Fruit fly (Drosophila melanogaster) whole organism, embryonic: ENCODE measurements around the gene CG5500.
A peak's percentile ranks its signal among the peaks of the same experiment; 100 is the strongest.

Experiments
- Atf-2 ChIP-seq: fragments of 200-800 bp; sonication (Bioruptor generic); optimal IDR thresholded peaks from 2 replicates; lab custom pipeline; 2016; ENCODE audit warnings: missing biosample characterization, missing genetic modification characterization
- CG12071 ChIP-seq: fragments of 200-800 bp; sonication (Bioruptor generic); optimal IDR thresholded peaks from 3 replicates; lab custom pipeline; 2018; ENCODE audit warnings: missing biosample characterization, mild to moderate bottlenecking, missing genetic modification characterization
- CG1233 ChIP-seq: fragments of 200-800 bp; sonication (Bioruptor generic); optimal IDR thresholded peaks from 4 replicates; lab custom pipeline; 2018; ENCODE audit warnings: missing biosample characterization, mild to moderate bottlenecking, missing genetic modification characterization
- CG13424 ChIP-seq: fragments of 200-800 bp; sonication (Bioruptor generic); optimal IDR thresholded peaks from 2 replicates; lab custom pipeline; 2019; ENCODE audit warnings: missing biosample characterization, mild to moderate bottlenecking, missing genetic modification characterization, moderate library complexity
- CG13775 ChIP-seq: fragments of 200-800 bp; sonication (Bioruptor generic); optimal IDR thresholded peaks from 3 replicates; lab custom pipeline; 2017; ENCODE audit warnings: missing biosample characterization, mild to moderate bottlenecking, missing genetic modification characterization
- CG14965 ChIP-seq: fragments of 200-800 bp; sonication (Bioruptor generic); optimal IDR thresholded peaks from 2 replicates; lab custom pipeline; 2016; ENCODE audit warnings: missing biosample characterization, missing genetic modification characterization, borderline replicate concordance
- CG15011 ChIP-seq: fragments of 200-800 bp; sonication (Bioruptor generic); optimal IDR thresholded peaks from 3 replicates; lab custom pipeline; 2018; ENCODE audit warnings: missing biosample characterization, mild to moderate bottlenecking, missing genetic modification characterization
- CG15073 ChIP-seq: fragments of 200-800 bp; sonication (Bioruptor generic); optimal IDR thresholded peaks from 2 replicates; lab custom pipeline; 2016; ENCODE audit warnings: missing biosample characterization, missing genetic modification characterization
- CG15514 ChIP-seq: fragments of 200-800 bp; sonication (Bioruptor generic); optimal IDR thresholded peaks from 3 replicates; lab custom pipeline; 2017; ENCODE audit warnings: missing biosample characterization, missing genetic modification characterization, mild to moderate bottlenecking, moderate library complexity, missing genetic modification reagents
- CG17829 ChIP-seq: fragments of 200-800 bp; optimal IDR thresholded peaks from 2 replicates; lab custom pipeline; 2019; ENCODE audit warnings: missing biosample characterization, mild to moderate bottlenecking, missing genetic modification characterization, moderate library complexity
- CG30020 ChIP-seq: fragments of 200-800 bp; optimal IDR thresholded peaks from 2 replicates; lab custom pipeline; 2019; ENCODE audit warnings: missing biosample characterization, mild to moderate bottlenecking, missing genetic modification characterization, moderate library complexity
- CG31224 ChIP-seq: fragments of 200-800 bp; sonication (Bioruptor generic); IDR thresholded peaks from 2 replicates; pipeline ENCODE4 v1.3.6; 2022; ENCODE audit warnings: missing biosample characterization, missing genetic modification characterization
- CG31365 ChIP-seq: fragments of 200-800 bp; sonication (Bioruptor generic); optimal IDR thresholded peaks from 2 replicates; lab custom pipeline; 2018; ENCODE audit warnings: missing biosample characterization, mild to moderate bottlenecking, missing genetic modification characterization
- CG31441 ChIP-seq: fragments of 200-800 bp; sonication (Bioruptor generic); IDR thresholded peaks from 2 replicates; pipeline ENCODE4 v1.3.6; 2022; ENCODE audit warnings: missing biosample characterization, missing genetic modification characterization
- CG6813 ChIP-seq: fragments of 200-800 bp; sonication (Bioruptor generic); optimal IDR thresholded peaks from 2 replicates; lab custom pipeline; 2017; ENCODE audit warnings: missing biosample characterization, missing genetic modification characterization, mild to moderate bottlenecking, moderate library complexity, missing genetic modification reagents
- CG8290 ChIP-seq, 3 experiments: fragments of 200-800 bp; sonication (Bioruptor generic); optimal IDR thresholded peaks; 2 replicates each; lab custom pipeline; 2016 to 2019; ENCODE audit warnings: missing biosample characterization in 3 of 3, missing genetic modification characterization in 3 of 3, mild to moderate bottlenecking in 2 of 3, moderate library complexity in 1 of 3
- CG8359 ChIP-seq: fragments of 200-800 bp; sonication (Bioruptor generic); optimal IDR thresholded peaks from 2 replicates; lab custom pipeline; 2017; ENCODE audit warnings: missing biosample characterization, mild to moderate bottlenecking, missing genetic modification characterization, borderline replicate concordance
- CG9797 ChIP-seq: fragments of 200-800 bp; sonication (Bioruptor generic); optimal IDR thresholded peaks from 3 replicates; lab custom pipeline; 2018; ENCODE audit warnings: missing biosample characterization, mild to moderate bottlenecking, missing genetic modification characterization
- ERR ChIP-seq: fragments of 200-800 bp; sonication (Bioruptor generic); optimal IDR thresholded peaks from 2 replicates; lab custom pipeline; 2016; ENCODE audit warnings: missing biosample characterization, missing genetic modification characterization
- HLH54F ChIP-seq: fragments of 200-800 bp; sonication (Bioruptor generic); optimal IDR thresholded peaks from 3 replicates; lab custom pipeline; 2016; ENCODE audit warnings: missing biosample characterization, missing genetic modification characterization
- Hr39 ChIP-seq: fragments of >200 bp; optimal IDR thresholded peaks from 2 replicates; lab custom pipeline; 2017
- NC2β ChIP-seq: fragments of 200-800 bp; sonication (Bioruptor generic); optimal IDR thresholded peaks from 2 replicates; lab custom pipeline; 2016; ENCODE audit warnings: missing biosample characterization, missing genetic modification characterization
- NK7.1 ChIP-seq: fragments of 200-800 bp; sonication (Bioruptor generic); optimal IDR thresholded peaks from 3 replicates; lab custom pipeline; 2016; ENCODE audit warnings: missing biosample characterization, missing genetic modification characterization
- Nf-YA ChIP-seq: fragments of 200-800 bp; sonication (Bioruptor generic); IDR thresholded peaks from 2 replicates; pipeline ENCODE4 v1.3.6; 2022; ENCODE audit warnings: missing biosample characterization, missing genetic modification characterization
- PHDP ChIP-seq: fragments of 200-800 bp; sonication (Bioruptor generic); optimal IDR thresholded peaks from 3 replicates; lab custom pipeline; 2018; ENCODE audit warnings: missing biosample characterization, mild to moderate bottlenecking, missing genetic modification characterization, moderate library complexity
- Pdp1 ChIP-seq, 2 experiments: fragments of 200-800 bp; sonication (Bioruptor generic); optimal IDR thresholded peaks; 3 replicates each; lab custom pipeline; 2016; ENCODE audit warnings: missing biosample characterization in 2 of 2, missing genetic modification characterization in 2 of 2, mild to moderate bottlenecking in 1 of 2, moderate library complexity in 1 of 2
- Usf ChIP-seq: fragments of 200-800 bp; sonication (Bioruptor generic); optimal IDR thresholded peaks from 2 replicates; lab custom pipeline; 2017; ENCODE audit warnings: missing genotype, missing biosample characterization, missing genetic modification characterization
- ac ChIP-seq: fragments of 200-800 bp; sonication (Bioruptor generic); optimal IDR thresholded peaks from 3 replicates; lab custom pipeline; 2017; ENCODE audit warnings: missing biosample characterization, mild to moderate bottlenecking, missing genetic modification characterization
- bowl ChIP-seq: fragments of 200-800 bp; sonication (Bioruptor generic); IDR thresholded peaks from 2 replicates; pipeline ENCODE4 v1.3.6; 2022; ENCODE audit warnings: missing biosample characterization, missing genetic modification characterization
- cad ChIP-seq: fragments of >200 bp; optimal IDR thresholded peaks from 2 replicates; lab custom pipeline; 2017; ENCODE audit warnings: missing biosample characterization, missing genetic modification characterization
- dmrt11E ChIP-seq: fragments of 200-800 bp; sonication (Bioruptor generic); optimal IDR thresholded peaks from 3 replicates; lab custom pipeline; 2018; ENCODE audit warnings: missing biosample characterization, mild to moderate bottlenecking, missing genetic modification characterization, moderate library complexity
- eve ChIP-seq, 2 experiments: fragments of >200 bp; optimal IDR thresholded peaks; 2 replicates each; lab custom pipeline; 2017; ENCODE audit warnings: missing biosample characterization in 2 of 2, missing genetic modification characterization in 2 of 2
- ftz-f1 ChIP-seq: fragments of 200-800 bp; sonication (Bioruptor generic); optimal IDR thresholded peaks from 2 replicates; lab custom pipeline; 2016; ENCODE audit warnings: missing biosample characterization, missing genetic modification characterization
- grau ChIP-seq: fragments of 200-800 bp; optimal IDR thresholded peaks from 3 replicates; lab custom pipeline; 2019; ENCODE audit warnings: missing biosample characterization, mild to moderate bottlenecking, missing genetic modification characterization, moderate library complexity
- grn ChIP-seq: fragments of 200-800 bp; sonication (Bioruptor generic); optimal IDR thresholded peaks from 3 replicates; lab custom pipeline; 2017; ENCODE audit warnings: missing biosample characterization, missing genetic modification characterization
- gro ChIP-seq: fragments of 200-800 bp; sonication (Bioruptor generic); optimal IDR thresholded peaks from 2 replicates; lab custom pipeline; 2016; ENCODE audit warnings: missing biosample characterization, missing genetic modification characterization
- hth ChIP-seq: fragments of >200 bp; optimal IDR thresholded peaks from 2 replicates; lab custom pipeline; 2017; ENCODE audit warnings: inconsistent platforms
- kni ChIP-seq: fragments of 200-800 bp; sonication (Bioruptor generic); optimal IDR thresholded peaks from 3 replicates; lab custom pipeline; 2017; ENCODE audit warnings: mild to moderate bottlenecking, missing biosample characterization, missing genetic modification reagents, missing genetic modification characterization
- mam ChIP-seq: fragments of 200-800 bp; sonication (Bioruptor generic); optimal IDR thresholded peaks from 3 replicates; lab custom pipeline; 2016; ENCODE audit warnings: missing biosample characterization, missing genetic modification characterization
- mld ChIP-seq: fragments of 200-800 bp; sonication (Bioruptor generic); IDR thresholded peaks from 3 replicates; pipeline ENCODE4 v1.3.6; 2022; ENCODE audit warnings: missing biosample characterization, missing genetic modification characterization; ENCODE audit not compliant: partially characterized antibody
- nau ChIP-seq: fragments of 200-800 bp; sonication (Bioruptor generic); optimal IDR thresholded peaks from 3 replicates; lab custom pipeline; 2017; ENCODE audit warnings: missing biosample characterization, mild to moderate bottlenecking, missing genetic modification characterization, missing genetic modification reagents
- peb ChIP-seq: fragments of 200-800 bp; sonication (Bioruptor generic); IDR thresholded peaks from 2 replicates; pipeline ENCODE4 v1.3.6; 2022; ENCODE audit warnings: missing biosample characterization, missing genetic modification characterization
- pita ChIP-seq: fragments of 200-800 bp; sonication (Bioruptor generic); optimal IDR thresholded peaks from 2 replicates; lab custom pipeline; 2017; ENCODE audit warnings: missing biosample characterization, mild to moderate bottlenecking, missing genetic modification characterization
- psq ChIP-seq: fragments of 200-800 bp; sonication (Bioruptor generic); optimal IDR thresholded peaks from 2 replicates; lab custom pipeline; 2017; ENCODE audit warnings: missing biosample characterization, missing genetic modification characterization
- sisA ChIP-seq: fragments of 200-800 bp; sonication (Bioruptor generic); IDR thresholded peaks from 2 replicates; pipeline ENCODE4 v1.3.6; 2022; ENCODE audit warnings: missing biosample characterization, missing genetic modification characterization
- slou ChIP-seq: fragments of 200-800 bp; sonication (Bioruptor generic); optimal IDR thresholded peaks from 3 replicates; lab custom pipeline; 2016; ENCODE audit warnings: missing biosample characterization, missing genetic modification characterization
- sqz ChIP-seq: fragments of 200-800 bp; sonication (Bioruptor generic); optimal IDR thresholded peaks from 3 replicates; lab custom pipeline; 2018; ENCODE audit warnings: missing biosample characterization, mild to moderate bottlenecking, missing genetic modification characterization
- sug ChIP-seq: fragments of 200-800 bp; optimal IDR thresholded peaks from 2 replicates; lab custom pipeline; 2019; ENCODE audit warnings: missing biosample characterization, mild to moderate bottlenecking, missing genetic modification characterization, moderate library complexity
- tap ChIP-seq: fragments of 200-800 bp; optimal IDR thresholded peaks from 3 replicates; lab custom pipeline; 2019; ENCODE audit warnings: missing biosample characterization, mild to moderate bottlenecking, missing genetic modification characterization, moderate library complexity
- vnd ChIP-seq: fragments of 200-800 bp; sonication (Bioruptor generic); IDR thresholded peaks from 3 replicates; pipeline ENCODE4 v1.3.6; 2022; ENCODE audit warnings: missing biosample characterization, missing genetic modification characterization; ENCODE audit not compliant: partially characterized antibody
- zfh1 ChIP-seq: fragments of 200-800 bp; sonication (Bioruptor generic); IDR thresholded peaks from 3 replicates; pipeline ENCODE4 v1.3.6; 2022; ENCODE audit warnings: missing biosample characterization, missing genetic modification characterization

Gene CG5500

DNA sequence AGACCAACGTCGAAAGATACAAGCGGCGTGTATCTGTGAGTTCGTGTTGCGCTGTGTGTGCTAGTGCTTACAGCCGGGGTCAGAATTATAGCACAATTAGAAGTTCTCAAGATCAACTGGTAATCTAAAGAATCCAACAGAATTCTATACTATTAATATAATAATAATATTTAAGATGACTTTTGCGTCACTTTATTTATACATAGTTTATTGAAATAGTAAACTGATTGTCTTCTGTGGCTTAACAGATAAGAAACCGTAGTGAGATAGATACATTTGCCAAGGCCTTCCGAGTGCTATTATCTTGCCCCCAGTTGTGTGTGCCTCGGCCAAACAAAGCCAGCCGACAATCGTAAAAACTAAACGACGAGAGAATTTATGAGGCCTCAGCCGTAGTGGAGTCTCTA is 9.9 kb downstream of the CG5500 start (continued):
- TF ChIP-seq kni (peak; percentile 6), sqz (GFP tag; lab: Kevin White, UChicago) (peak; percentile 37), sug (tag; lab: Kevin White, UChicago) (peak; percentile 65), Hr39 (lab: Kevin White, UChicago) (no peak), CG31365 (tag; lab: Kevin White, UChicago) (no peak), grn (no peak), CG30020 (tag; lab: Kevin White, UChicago) (peak; percentile 31), CG31224 (GFP tag; lab: Robert Waterston, UW) (0 out of 2 replicates have a peak, but pooled peaks have one; percentile 15), CG15514 (GFP tag; lab: Kevin White, UChicago) (peak; percentile 12), CG31441 (GFP tag; lab: Robert Waterston, UW) (peak; percentile 81), CG8359 (GFP tag; lab: Kevin White, UChicago) (peak; percentile 72), cad (GFP tag; lab: Kevin White, UChicago) (peak; percentile 17), grau (peak; percentile 79), slou (GFP tag; lab: Kevin White, UChicago) (no peak), CG8290 (GFP tag; optimal IDR thresholded peaks at IDR 0.05; lab: Kevin White, UChicago) (peak; percentile 24), CG8290 (tag; optimal IDR thresholded peaks at IDR 0.05; lab: Kevin White, UChicago) (peak in 1 of 2 experiments; percentile 21), hth (no peak), Usf (GFP tag; lab: Kevin White, UChicago) (peak; percentile 46), peb (peak; percentile 22; the same call in 1 of the 2 replicates), CG15011 (GFP tag; lab: Kevin White, UChicago) (no peak), CG12071 (GFP tag; lab: Kevin White, UChicago) (no peak), CG1233 (peak; percentile 73), NK7.1 (GFP tag; lab: Kevin White, UChicago) (no peak), PHDP (tag; lab: Kevin White, UChicago) (peak; percentile 72), sisA (GFP tag; lab: Robert Waterston, UW) (0 out of 2 replicates have a peak, but pooled peaks have one; percentile 24), CG13775 (GFP tag; lab: Kevin White, UChicago) (peak; percentile 66), ac (GFP tag; lab: Kevin White, UChicago) (peak; percentile 40), HLH54F (GFP tag; lab: Kevin White, UChicago) (no peak), CG9797 (GFP tag; lab: Kevin White, UChicago) (no peak), Pdp1 (GFP tag; optimal IDR thresholded peaks at IDR 0.05; lab: Kevin White, UChicago) (no peak), CG13424 (tag; lab: Kevin White, UChicago) (peak; percentile 74), bowl (no peak), ERR (GFP tag; lab: Kevin White, UChicago) (no peak), eve (GFP tag; optimal IDR thresholded peaks at IDR 0.05; lab: Kevin White, UChicago) (no peak), gro (no peak), psq (no peak), dmrt11E (tag; lab: Kevin White, UChicago) (peak; percentile 88), NC2β (no peak), mam (GFP tag; lab: Kevin White, UChicago) (no peak), tap (tag; lab: Kevin White, UChicago) (peak; percentile 64), ftz-f1 (GFP tag; lab: Kevin White, UChicago) (no peak), CG15073 (no peak), Atf-2 (GFP tag; lab: Kevin White, UChicago) (no peak), vnd (no peak), nau (GFP tag; lab: Kevin White, UChicago) (peak; percentile 43), zfh1 (GFP tag; lab: Robert Waterston, UW) (peak; percentile 59; the same call in 1 of the 3 replicates), CG17829 (tag; lab: Kevin White, UChicago) (peak; percentile 87), Nf-YA (GFP tag; lab: Robert Waterston, UW) (no peak), mld (GFP tag; lab: Robert Waterston, UW) (no peak), pita (GFP tag; lab: Kevin White, UChicago) (no peak), CG6813 (GFP tag; lab: Kevin White, UChicago) (peak; percentile 79), CG14965 (GFP tag; lab: Kevin White, UChicago) (no peak)
